Worm (Caenorhabditis elegans) whole organism, young adult: ENCODE measurements around the gene acy-1.

Experiments used
- B0336.3 ChIP-seq: fragments of 200-800 bp; sonication (Bioruptor generic); IDR thresholded peaks from 2 replicates; pipeline ENCODE4 v1.3.6; 2022; ENCODE audit warnings: missing genetic modification characterization, missing compliant biosample characterization
- C06A6.2 ChIP-seq: fragments of 200-800 bp; sonication (Bioruptor generic); conservative IDR thresholded peaks from 2 replicates; pipeline ENCODE4 v1.3.6; 2022; ENCODE audit warnings: missing genetic modification characterization, missing compliant biosample characterization
- D2030.7 ChIP-seq: fragments of 200-800 bp; sonication (Bioruptor generic); IDR thresholded peaks from 2 replicates; pipeline ENCODE4 v1.3.6; 2022; ENCODE audit warnings: missing genetic modification reagents, missing genetic modification characterization, missing compliant biosample characterization
- F22D6.2 ChIP-seq: sonication (generic microtip); optimal IDR thresholded peaks from 2 replicates; lab custom pipeline; 2016; ENCODE audit warnings: mild to moderate bottlenecking, missing genetic modification characterization, missing compliant biosample characterization
- F33H1.4 ChIP-seq: fragments of 200-800 bp; sonication (Bioruptor generic); IDR thresholded peaks from 2 replicates; pipeline ENCODE4 v1.3.6; 2022; ENCODE audit warnings: missing genetic modification reagents, missing genetic modification characterization, missing compliant biosample characterization
- F37B4.10 ChIP-seq: fragments of 200-800 bp; sonication (Bioruptor generic); IDR thresholded peaks from 2 replicates; pipeline ENCODE4 v1.3.6; 2022; ENCODE audit warnings: missing genetic modification characterization, missing compliant biosample characterization
- Y53G8AR.9 ChIP-seq: fragments of 200-800 bp; sonication (Bioruptor generic); conservative IDR thresholded peaks from 2 replicates; pipeline ENCODE4 v1.3.6; 2022; ENCODE audit warnings: missing genetic modification reagents, missing genetic modification characterization, missing compliant biosample characterization
- Y56A3A.18 ChIP-seq: fragments of 200-800 bp; sonication (Bioruptor generic); IDR thresholded peaks from 2 replicates; pipeline ENCODE4 v1.3.6; 2022; ENCODE audit warnings: missing genetic modification reagents, missing genetic modification characterization, missing compliant biosample characterization
- Y67H2A.10 ChIP-seq: fragments of 200-800 bp; sonication (Bioruptor generic); conservative IDR thresholded peaks from 2 replicates; pipeline ENCODE4 v1.3.6; 2022; ENCODE audit warnings: missing genetic modification reagents, missing genetic modification characterization, missing compliant biosample characterization
- akir-1 ChIP-seq: fragments of 200-800 bp; sonication (Bioruptor generic); optimal IDR thresholded peaks from 2 replicates; lab custom pipeline; 2018; ENCODE audit warnings: mild to moderate bottlenecking, missing genetic modification characterization, moderate library complexity, missing compliant biosample characterization
- attf-3 ChIP-seq: fragments of 200-800 bp; sonication (Bioruptor generic); conservative IDR thresholded peaks from 2 replicates; pipeline ENCODE4 v1.3.6; 2022; ENCODE audit warnings: missing genetic modification reagents, missing genetic modification characterization, missing compliant biosample characterization
- attf-5 ChIP-seq: fragments of 200-800 bp; sonication (Bioruptor generic); optimal IDR thresholded peaks from 2 replicates; lab custom pipeline; 2018; ENCODE audit warnings: mild to moderate bottlenecking, missing genetic modification characterization, missing compliant biosample characterization
- bed-1 ChIP-seq: fragments of 200-800 bp; sonication (Bioruptor generic); IDR thresholded peaks from 2 replicates; pipeline ENCODE4 v1.3.6; 2022; ENCODE audit warnings: missing genetic modification reagents, missing genetic modification characterization, missing compliant biosample characterization
- ceh-100 ChIP-seq: fragments of 200-800 bp; sonication (Bioruptor generic); IDR thresholded peaks from 2 replicates; pipeline ENCODE4 v1.3.6; 2022; ENCODE audit warnings: missing genetic modification reagents, missing genetic modification characterization, missing compliant biosample characterization
- ceh-27 ChIP-seq: fragments of 200-800 bp; sonication (Bioruptor generic); optimal IDR thresholded peaks from 2 replicates; lab custom pipeline; 2018; ENCODE audit warnings: mild to moderate bottlenecking, missing genetic modification characterization, moderate library complexity, missing compliant biosample characterization
- ceh-91 ChIP-seq: fragments of 200-800 bp; sonication (Bioruptor generic); IDR thresholded peaks from 2 replicates; pipeline ENCODE4 v1.3.6; 2022; ENCODE audit warnings: missing genetic modification reagents, missing genetic modification characterization, missing compliant biosample characterization
- dox-1 ChIP-seq: fragments of 200-800 bp; sonication (Bioruptor generic); IDR thresholded peaks from 2 replicates; pipeline ENCODE4 v1.3.6; 2022; ENCODE audit warnings: missing genetic modification reagents, missing genetic modification characterization, missing compliant biosample characterization
- dpl-1 ChIP-seq: fragments of 150-350 bp; optimal IDR thresholded peaks from 2 replicates; lab custom pipeline; 2014; ENCODE audit warnings: missing biosample characterization, missing genetic modification reagents, missing genetic modification characterization
- efl-1 ChIP-seq: fragments of 150-350 bp; optimal IDR thresholded peaks from 2 replicates; lab custom pipeline; 2014; ENCODE audit warnings: missing biosample characterization, missing genetic modification reagents, missing genetic modification characterization
- egl-44 ChIP-seq: fragments of 200-800 bp; sonication (Bioruptor generic); IDR thresholded peaks from 2 replicates; pipeline ENCODE4 v1.3.6; 2022; ENCODE audit warnings: missing genetic modification reagents, missing genetic modification characterization, missing compliant biosample characterization
- egrh-3 ChIP-seq: fragments of 200-800 bp; sonication (Bioruptor generic); IDR thresholded peaks from 2 replicates; pipeline ENCODE4 v1.3.6; 2022; ENCODE audit warnings: missing genetic modification reagents, missing genetic modification characterization, missing compliant biosample characterization
- ekl-4 ChIP-seq: fragments of 200-800 bp; sonication (Bioruptor generic); IDR thresholded peaks from 2 replicates; pipeline ENCODE4 v1.3.6; 2022; ENCODE audit warnings: missing genetic modification reagents, missing genetic modification characterization, missing compliant biosample characterization
- ets-4 ChIP-seq: fragments of 200-800 bp; sonication (Bioruptor generic); optimal IDR thresholded peaks from 2 replicates; lab custom pipeline; 2018; ENCODE audit warnings: mild to moderate bottlenecking, missing genetic modification characterization, missing compliant biosample characterization
- hlh-12 ChIP-seq: sonication (generic microtip); optimal IDR thresholded peaks from 2 replicates; lab custom pipeline; 2016; ENCODE audit warnings: missing genetic modification characterization, missing compliant biosample characterization
- hmg-1.2 ChIP-seq: fragments of 200-800 bp; sonication (Bioruptor generic); IDR thresholded peaks from 2 replicates; pipeline ENCODE4 v1.3.6; 2022; ENCODE audit warnings: missing genetic modification reagents, missing genetic modification characterization, missing compliant biosample characterization
- hsf-1 ChIP-seq: fragments of 200-800 bp; sonication (Bioruptor generic); IDR thresholded peaks from 2 replicates; pipeline ENCODE4 v1.3.6; 2022; ENCODE audit warnings: missing genetic modification reagents, missing genetic modification characterization, missing compliant biosample characterization
- let-526 ChIP-seq: fragments of 200-800 bp; sonication (Bioruptor generic); IDR thresholded peaks from 2 replicates; pipeline ENCODE4 v1.3.6; 2022; ENCODE audit warnings: missing genetic modification reagents, missing genetic modification characterization, missing compliant biosample characterization
- lin-40 ChIP-seq: sonication (generic microtip); optimal IDR thresholded peaks from 2 replicates; lab custom pipeline; 2016; ENCODE audit warnings: missing genetic modification characterization, mild to moderate bottlenecking, missing compliant biosample characterization, missing genotype, missing genetic modification reagents
- lir-1 ChIP-seq: fragments of 200-800 bp; sonication (Bioruptor generic); conservative IDR thresholded peaks from 2 replicates; pipeline ENCODE4 v1.3.6; 2022; ENCODE audit warnings: missing genetic modification reagents, missing genetic modification characterization, missing compliant biosample characterization
- madf-3 ChIP-seq: fragments of 200-800 bp; sonication (Bioruptor generic); IDR thresholded peaks from 2 replicates; pipeline ENCODE4 v1.3.6; 2022; ENCODE audit warnings: missing genetic modification reagents, missing genetic modification characterization, missing compliant biosample characterization
- madf-6 ChIP-seq: fragments of 200-800 bp; sonication (Bioruptor generic); IDR thresholded peaks from 2 replicates; pipeline ENCODE4 v1.3.6; 2022; ENCODE audit warnings: missing genetic modification reagents, missing genetic modification characterization, missing compliant biosample characterization
- madf-8 ChIP-seq: fragments of 200-800 bp; sonication (Bioruptor generic); conservative IDR thresholded peaks from 2 replicates; pipeline ENCODE4 v1.3.6; 2022; ENCODE audit warnings: missing genetic modification reagents, missing genetic modification characterization, missing compliant biosample characterization
- mcd-1 ChIP-seq: fragments of 200-800 bp; sonication (Bioruptor generic); IDR thresholded peaks from 2 replicates; pipeline ENCODE4 v1.3.6; 2022; ENCODE audit warnings: missing genetic modification reagents, missing genetic modification characterization, missing compliant biosample characterization
- nfyb-1 ChIP-seq: fragments of 200-800 bp; sonication (Bioruptor generic); IDR thresholded peaks from 2 replicates; pipeline ENCODE4 v1.3.6; 2022; ENCODE audit warnings: missing genetic modification reagents, missing genetic modification characterization, missing compliant biosample characterization
- nhr-90 ChIP-seq: sonication (generic microtip); optimal IDR thresholded peaks from 2 replicates; lab custom pipeline; 2016; ENCODE audit warnings: missing genotype, mild to moderate bottlenecking, missing genetic modification characterization, missing compliant biosample characterization
- rcor-1 ChIP-seq: fragments of 200-800 bp; sonication (Bioruptor generic); IDR thresholded peaks from 2 replicates; pipeline ENCODE4 v1.3.6; 2022; ENCODE audit warnings: missing genetic modification reagents, missing genetic modification characterization, missing compliant biosample characterization
- rec-8 ChIP-seq, 2 experiments: sonication (generic microtip); optimal IDR thresholded peaks; 2 replicates each; lab custom pipeline; 2016; ENCODE audit warnings: mild to moderate bottlenecking in 2 of 2, missing genetic modification characterization in 2 of 2, missing genetic modification reagents in 2 of 2, missing genotype in 2 of 2, missing biosample characterization in 1 of 2, missing compliant biosample characterization in 1 of 2, moderate library complexity in 1 of 2
- sdz-38 ChIP-seq: sonication (generic microtip); optimal IDR thresholded peaks from 2 replicates; lab custom pipeline; 2016; ENCODE audit warnings: missing genotype, missing genetic modification characterization, missing compliant biosample characterization
- snpc-1.1 ChIP-seq: sonication (generic microtip); optimal IDR thresholded peaks from 2 replicates; lab custom pipeline; 2017; ENCODE audit warnings: missing genetic modification characterization, mild to moderate bottlenecking, missing compliant biosample characterization, antibody characterized with exemption, moderate library complexity, missing genotype, missing genetic modification reagents; ENCODE audit not compliant: insufficient read depth
- snpc-4 ChIP-seq, 5 experiments: fragments of 150-350 bp in 1 of 5; sonication (generic microtip) in 4 of 5; optimal IDR thresholded peaks; 2 replicates each; lab custom pipeline; 2014 to 2018; ENCODE audit warnings: missing genetic modification characterization in 5 of 5, missing biosample characterization in 3 of 5, antibody characterized with exemption in 2 of 5, mild to moderate bottlenecking in 2 of 5, missing compliant biosample characterization in 2 of 5, missing genotype in 2 of 5, moderate library complexity in 2 of 5, missing genetic modification reagents in 1 of 5
- somi-1 ChIP-seq: fragments of 200-800 bp; sonication (Bioruptor generic); optimal IDR thresholded peaks from 2 replicates; lab custom pipeline; 2018; ENCODE audit warnings: mild to moderate bottlenecking, missing genetic modification characterization, missing compliant biosample characterization
- sptf-2 ChIP-seq: fragments of 200-800 bp; sonication (Bioruptor generic); optimal IDR thresholded peaks from 2 replicates; lab custom pipeline; 2018; ENCODE audit warnings: mild to moderate bottlenecking, missing genetic modification characterization, missing compliant biosample characterization
- tlf-1 ChIP-seq: fragments of 200-800 bp; sonication (Bioruptor generic); optimal IDR thresholded peaks from 2 replicates; lab custom pipeline; 2018; ENCODE audit warnings: mild to moderate bottlenecking, missing genetic modification characterization, missing compliant biosample characterization
- unc-130 ChIP-seq: sonication (generic microtip); optimal IDR thresholded peaks from 2 replicates; lab custom pipeline; 2016; ENCODE audit warnings: missing genetic modification reagents, missing genetic modification characterization, missing compliant biosample characterization
- unc-62 ChIP-seq: fragments of 150-350 bp; optimal IDR thresholded peaks from 2 replicates; lab custom pipeline; 2014; ENCODE audit warnings: missing biosample characterization, missing genetic modification reagents, missing genetic modification characterization
- xnd-1 ChIP-seq: sonication (generic microtip); optimal IDR thresholded peaks from 2 replicates; lab custom pipeline; 2016; ENCODE audit warnings: missing genotype, missing genetic modification reagents, missing genetic modification characterization, missing compliant biosample characterization
- ztf-28 ChIP-seq: fragments of 200-800 bp; sonication (Bioruptor generic); IDR thresholded peaks from 2 replicates; pipeline ENCODE4 v1.3.6; 2022; ENCODE audit warnings: missing genetic modification reagents, missing genetic modification characterization, missing compliant biosample characterization

Gene acy-1

DNA sequence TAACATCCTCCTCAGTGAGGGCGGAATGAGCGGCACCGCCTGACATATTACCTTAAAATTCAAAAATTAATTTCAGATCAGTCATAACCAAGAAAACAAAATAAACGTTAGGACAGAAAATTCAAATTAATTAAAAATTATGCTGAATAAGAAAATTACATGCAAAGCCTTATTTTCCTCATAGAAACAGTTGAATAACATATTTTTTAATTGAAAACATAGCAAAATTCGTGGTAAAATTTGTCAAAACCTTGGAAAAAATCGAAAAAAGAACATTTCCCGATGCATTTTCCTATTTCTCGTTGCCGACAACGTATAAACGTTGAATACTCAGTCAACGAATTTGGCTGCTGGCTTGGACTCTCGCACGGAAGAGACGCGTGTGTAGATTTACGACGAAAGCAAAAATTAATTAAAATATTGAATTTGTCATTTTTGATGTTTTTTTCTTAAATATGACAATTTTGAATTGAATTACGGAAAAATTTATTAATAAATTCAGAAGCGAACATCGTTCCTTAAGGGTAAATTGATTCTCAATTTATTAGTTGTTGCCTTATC, 32.2 kb downstream of the acy-1 start, which contains the start of the genes rps-0 and rbg-3 (continued):
- TF ChIP-seq lir-1, result 0 out of 2 replicates have a peak, but pooled peaks have one; percentile 22
- TF ChIP-seq efl-1, result peak; percentile 62
- no peak for TF ChIP-seq hlh-12
- no peak for TF ChIP-seq egl-44 (GFP tag; lab: Robert Waterston, UW)
- peak; percentile 87 for TF ChIP-seq dox-1 (GFP tag; lab: Robert Waterston, UW)
- no peak for TF ChIP-seq let-526 (GFP tag; lab: Robert Waterston, UW)
- TF ChIP-seq snpc-4 (GFP tag; optimal IDR thresholded peaks at IDR 0.05; lab: Kevin White, UChicago), result no peak
- peak in 3 of 4 experiments; percentile 53 to 74 (median 61) for TF ChIP-seq snpc-4 (tag; optimal IDR thresholded peaks at IDR 0.05; lab: Kevin White, UChicago)
- TF ChIP-seq rcor-1 (GFP tag; lab: Robert Waterston, UW), result peak; percentile 80
- TF ChIP-seq hsf-1 (GFP tag; lab: Robert Waterston, UW), result peak; percentile 56; the same call in 1 of the 2 replicates
- no peak for TF ChIP-seq sptf-2 (GFP tag; lab: Kevin White, UChicago)
- TF ChIP-seq dpl-1 (GFP tag; lab: Kevin White, UChicago), result peak; percentile 75
- peak; percentile 42 for TF ChIP-seq madf-8 (GFP tag; lab: Robert Waterston, UW)
- no peak for TF ChIP-seq akir-1
- no peak for TF ChIP-seq nhr-90
- peak; percentile 81 for TF ChIP-seq ceh-91 (GFP tag; lab: Robert Waterston, UW)
- TF ChIP-seq ceh-27 (GFP tag; lab: Kevin White, UChicago), result peak; percentile 74
- TF ChIP-seq egrh-3 (GFP tag; lab: Robert Waterston, UW), result no peak
- no peak; the same call in 1 of the 2 replicates for TF ChIP-seq C06A6.2 (GFP tag; lab: Robert Waterston, UW)
- peak; percentile 89 for TF ChIP-seq hmg-1.2 (GFP tag; lab: Robert Waterston, UW)
- peak; percentile 88 for TF ChIP-seq tlf-1 (GFP tag; lab: Kevin White, UChicago)
- TF ChIP-seq attf-3 (GFP tag; lab: Robert Waterston, UW), result peak; percentile 48; the same call in 1 of the 2 replicates
- TF ChIP-seq B0336.3 (GFP tag; lab: Robert Waterston, UW), result 0 out of 2 replicates have a peak, but pooled peaks have one; percentile 35
- 0 out of 2 replicates have a peak, but pooled peaks have one; percentile 30 for TF ChIP-seq ztf-28 (GFP tag; lab: Robert Waterston, UW)
- TF ChIP-seq xnd-1 (tag; lab: Kevin White, UChicago), result peak; percentile 20
- TF ChIP-seq F37B4.10 (GFP tag; lab: Robert Waterston, UW), result no peak
- TF ChIP-seq sdz-38 (tag; lab: Kevin White, UChicago), result no peak
- peak; percentile 27; the same call in 1 of the 2 replicates for TF ChIP-seq ceh-100 (GFP tag; lab: Robert Waterston, UW)
- 0 out of 2 replicates have a peak, but pooled peaks have one; percentile 36 for TF ChIP-seq madf-3 (GFP tag; lab: Robert Waterston, UW)
- peak; percentile 41 for TF ChIP-seq ekl-4 (GFP tag; lab: Robert Waterston, UW)
- TF ChIP-seq attf-5 (GFP tag; lab: Kevin White, UChicago), result peak; percentile 93
- peak; percentile 86 for TF ChIP-seq nfyb-1 (GFP tag; lab: Robert Waterston, UW)
- no peak for TF ChIP-seq ets-4 (GFP tag; lab: Kevin White, UChicago)
- no peak for TF ChIP-seq Y56A3A.18
- TF ChIP-seq F22D6.2, result no peak
- TF ChIP-seq somi-1, result peak; percentile 24
- TF ChIP-seq Y53G8AR.9 (GFP tag; lab: Robert Waterston, UW), result peak; percentile 58; the same call in 1 of the 2 replicates
- TF ChIP-seq mcd-1 (GFP tag; lab: Robert Waterston, UW), result peak; percentile 83
- peak; percentile 44 for TF ChIP-seq unc-130 (GFP tag; lab: Kevin White, UChicago)
- peak; percentile 13 for TF ChIP-seq snpc-1.1
- TF ChIP-seq D2030.7, result peak; percentile 79
- peak; percentile 57; the same call in 1 of the 2 replicates for TF ChIP-seq Y67H2A.10 (GFP tag; lab: Robert Waterston, UW)
- TF ChIP-seq F33H1.4 (GFP tag; lab: Robert Waterston, UW), result peak; percentile 99
- peak; percentile 85 for TF ChIP-seq lin-40
- no peak for TF ChIP-seq unc-62 (GFP tag; lab: Kevin White, UChicago)
- peak; percentile 82 for TF ChIP-seq madf-6
- TF ChIP-seq rec-8 (tag; optimal IDR thresholded peaks at IDR 0.05; lab: Kevin White, UChicago), result no peak
- no peak for TF ChIP-seq bed-1 (GFP tag; lab: Robert Waterston, UW)
